Fruit fly (Drosophila melanogaster) whole organism, wandering third instar larva: ENCODE measurements around the gene CG13999.

Source experiments
- Abd-B ChIP-seq: fragments of >200 bp; optimal IDR thresholded peaks from 2 replicates; lab custom pipeline; 2017; ENCODE audit warnings: missing biosample characterization, missing genetic modification characterization
- CG32264 ChIP-seq: fragments of 200-800 bp; sonication (Bioruptor generic); optimal IDR thresholded peaks from 2 replicates; lab custom pipeline; 2016; ENCODE audit warnings: missing biosample characterization, missing genetic modification characterization
- CG9705 ChIP-seq: fragments of 200-800 bp; sonication (Bioruptor generic); optimal IDR thresholded peaks from 2 replicates; lab custom pipeline; 2018; ENCODE audit warnings: missing biosample characterization, mild to moderate bottlenecking, missing genetic modification characterization
- CrebA ChIP-seq: fragments of 200-800 bp; sonication (Bioruptor generic); optimal IDR thresholded peaks from 2 replicates; lab custom pipeline; 2016; ENCODE audit warnings: missing biosample characterization, mild to moderate bottlenecking, missing genetic modification characterization, borderline replicate concordance
- Dfd ChIP-seq: fragments of >200 bp; optimal IDR thresholded peaks from 2 replicates; lab custom pipeline; 2017; ENCODE audit warnings: missing biosample characterization, missing genetic modification characterization
- Dif ChIP-seq: fragments of 200-275, 200-300 bp; sonication (Bioruptor generic); optimal IDR thresholded peaks from 2 replicates; lab custom pipeline; 2018; ENCODE audit warnings: missing biosample characterization, missing genetic modification characterization; ENCODE audit not compliant: partially characterized antibody
- GATAd ChIP-seq: sonication (Bioruptor generic); optimal IDR thresholded peaks from 2 replicates; lab custom pipeline; 2016; ENCODE audit warnings: missing biosample characterization, missing genetic modification characterization
- Hnf4 ChIP-seq: fragments of 200-800 bp; sonication (Bioruptor generic); optimal IDR thresholded peaks from 2 replicates; lab custom pipeline; 2016; ENCODE audit warnings: missing biosample characterization, mild to moderate bottlenecking, missing genetic modification characterization
- Hr83 ChIP-seq: fragments of 200-300 bp; sonication (Bioruptor generic); optimal IDR thresholded peaks from 2 replicates; lab custom pipeline; 2016; ENCODE audit warnings: missing biosample characterization, mild to moderate bottlenecking, missing genetic modification characterization, moderate library complexity; ENCODE audit not compliant: poor library complexity, severe bottlenecking
- Mio ChIP-seq: sonication (Bioruptor generic); optimal IDR thresholded peaks from 2 replicates; lab custom pipeline; 2016; ENCODE audit warnings: missing biosample characterization, missing genetic modification characterization
- Myc ChIP-seq: fragments of >200 bp; optimal IDR thresholded peaks from 2 replicates; lab custom pipeline; 2017
- N ChIP-seq: fragments of >200 bp; optimal IDR thresholded peaks from 2 replicates; lab custom pipeline; 2018; ENCODE audit warnings: missing biosample characterization, missing external identifiers, missing genetic modification characterization
- OdsH ChIP-seq: fragments of 200-800 bp; sonication (Bioruptor generic); optimal IDR thresholded peaks from 2 replicates; lab custom pipeline; 2016; ENCODE audit warnings: missing biosample characterization, mild to moderate bottlenecking, missing genetic modification characterization
- Rel ChIP-seq, 2 experiments: fragments of 200-800 bp; sonication (Bioruptor generic) in 1 of 2; optimal IDR thresholded peaks; 2 replicates in 1 of 2; 3 replicates in 1 of 2; lab custom pipeline; 2016 to 2019; ENCODE audit warnings: mild to moderate bottlenecking in 2 of 2, missing biosample characterization in 2 of 2, missing genetic modification characterization in 2 of 2, moderate library complexity in 1 of 2
- Sp1 ChIP-seq: fragments of 200-800 bp; sonication (Bioruptor generic); optimal IDR thresholded peaks from 3 replicates; lab custom pipeline; 2019; ENCODE audit warnings: missing biosample characterization, mild to moderate bottlenecking, missing genetic modification characterization, moderate library complexity
- br ChIP-seq: fragments of 200-800 bp; sonication (Bioruptor generic); optimal IDR thresholded peaks from 2 replicates; lab custom pipeline; 2016; ENCODE audit warnings: missing biosample characterization, missing genetic modification characterization
- brk ChIP-seq: fragments of 200-800 bp; sonication (Bioruptor generic); optimal IDR thresholded peaks from 2 replicates; lab custom pipeline; 2016; ENCODE audit warnings: missing biosample characterization, mild to moderate bottlenecking, missing genetic modification characterization
- dl ChIP-seq, 2 experiments: fragments of 175-275, 200-275 bp in 1 of 2; fragments of 200-275 bp in 1 of 2; sonication (Bioruptor generic); optimal IDR thresholded peaks; lab custom pipeline; 2018; ENCODE audit warnings: mild to moderate bottlenecking in 2 of 2, missing biosample characterization in 2 of 2, missing genetic modification characterization in 2 of 2, moderate library complexity in 2 of 2; ENCODE audit not compliant: partially characterized antibody in 2 of 2, insufficient read depth in 1 of 2
- dsf ChIP-seq: sonication (Bioruptor generic); optimal IDR thresholded peaks from 2 replicates; lab custom pipeline; 2016; ENCODE audit warnings: missing biosample characterization, missing genetic modification characterization, borderline replicate concordance
- ey ChIP-seq: fragments of 200-800 bp; sonication (Bioruptor generic); optimal IDR thresholded peaks from 2 replicates; lab custom pipeline; 2016; ENCODE audit warnings: missing biosample characterization, missing genetic modification characterization
- h ChIP-seq: fragments of 200-800 bp; sonication (Bioruptor generic); optimal IDR thresholded peaks from 3 replicates; lab custom pipeline; 2016; ENCODE audit warnings: missing biosample characterization, mild to moderate bottlenecking, missing genetic modification characterization
- jim ChIP-seq: fragments of 175-275, 200-325 bp; sonication (Bioruptor generic); optimal IDR thresholded peaks from 2 replicates; lab custom pipeline; 2016; ENCODE audit warnings: missing biosample characterization, mild to moderate bottlenecking, missing genetic modification characterization
- lola ChIP-seq: fragments of >200 bp; optimal IDR thresholded peaks from 2 replicates; lab custom pipeline; 2017; ENCODE audit warnings: missing biosample characterization, missing genetic modification characterization
- psq ChIP-seq: fragments of 200-800 bp; sonication (Bioruptor generic); optimal IDR thresholded peaks from 3 replicates; lab custom pipeline; 2017; ENCODE audit warnings: missing biosample characterization, mild to moderate bottlenecking, missing genetic modification characterization, moderate library complexity
- rgr ChIP-seq: fragments of 200-800 bp; sonication (Bioruptor generic); optimal IDR thresholded peaks from 3 replicates; lab custom pipeline; 2016; ENCODE audit warnings: missing biosample characterization, mild to moderate bottlenecking, missing genetic modification characterization
- sage ChIP-seq: fragments of 200-800 bp; sonication (Bioruptor generic); optimal IDR thresholded peaks from 2 replicates; lab custom pipeline; 2016; ENCODE audit warnings: missing biosample characterization, mild to moderate bottlenecking, missing genetic modification characterization
- sv ChIP-seq: fragments of 200-800 bp; sonication (Bioruptor generic); optimal IDR thresholded peaks from 3 replicates; lab custom pipeline; 2016; ENCODE audit warnings: missing biosample characterization, missing genetic modification characterization
- tai ChIP-seq: sonication (Bioruptor generic); optimal IDR thresholded peaks from 2 replicates; lab custom pipeline; 2016; ENCODE audit warnings: missing biosample characterization, missing genetic modification characterization
- usp ChIP-seq: fragments of >200 bp; optimal IDR thresholded peaks from 2 replicates; lab custom pipeline; 2017; ENCODE audit warnings: missing biosample characterization, missing genetic modification characterization
- woc ChIP-seq: sonication (Bioruptor generic); optimal IDR thresholded peaks from 2 replicates; lab custom pipeline; 2016; ENCODE audit warnings: missing biosample characterization, mild to moderate bottlenecking, missing genetic modification characterization

Gene CG13999

DNA sequence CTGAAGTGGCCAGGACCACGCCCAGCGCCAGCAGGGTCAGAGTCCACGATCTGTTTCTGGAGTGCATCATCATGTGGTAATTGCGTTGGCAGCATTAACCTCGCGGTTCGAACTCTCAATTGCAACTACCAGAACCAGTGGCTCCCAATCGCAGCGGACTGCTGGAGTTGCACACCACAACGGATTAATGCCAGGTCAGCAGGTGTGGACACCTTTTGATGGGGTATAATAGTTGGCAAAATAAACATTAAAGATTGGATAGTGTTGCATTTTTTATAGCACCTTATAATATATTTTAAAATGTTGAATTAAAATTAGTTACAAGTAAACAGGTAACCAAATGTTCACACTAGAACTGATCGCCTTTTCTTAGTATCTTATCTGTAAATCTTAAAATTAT, 7.9 kb upstream of the CG13999 start:
- TF ChIP-seq Rel (GFP tag; optimal IDR thresholded peaks at IDR 0.05; lab: Kevin White, UChicago), result no peak
- no peak for TF ChIP-seq Rel (tag; optimal IDR thresholded peaks at IDR 0.05; lab: Kevin White, UChicago)

DNA sequence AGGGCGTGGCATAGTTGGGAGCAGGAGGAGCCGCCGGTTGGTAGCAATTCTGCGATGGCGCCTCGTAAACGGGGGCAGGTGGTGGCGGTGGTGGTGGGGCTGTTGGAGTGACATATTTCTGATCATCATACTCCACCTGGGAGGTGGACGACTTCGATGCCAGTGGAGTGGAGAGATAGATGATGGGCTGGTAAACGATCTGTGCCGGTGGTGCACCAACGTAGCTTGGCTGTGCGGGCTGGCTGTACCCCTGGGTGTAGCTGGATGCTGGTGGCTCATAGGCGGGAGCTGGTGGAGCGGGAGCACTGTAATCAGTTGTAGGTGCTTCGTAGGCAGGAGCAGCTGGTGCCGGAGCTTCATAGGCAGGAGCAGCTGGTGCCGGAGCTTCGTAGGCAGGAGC, 7.0 kb upstream of the CG13999 start:
- TF ChIP-seq woc (GFP tag; lab: Kevin White, UChicago) (no peak), dsf (GFP tag; lab: Kevin White, UChicago) (no peak), Mio (GFP tag; lab: Kevin White, UChicago) (no peak), sv (GFP tag; lab: Kevin White, UChicago) (no peak), h (GFP tag; lab: Kevin White, UChicago) (no peak), CG32264 (GFP tag; lab: Kevin White, UChicago) (no peak), OdsH (no peak), Rel (GFP tag; optimal IDR thresholded peaks at IDR 0.05; lab: Kevin White, UChicago) (no peak), Rel (tag; optimal IDR thresholded peaks at IDR 0.05; lab: Kevin White, UChicago) (no peak), CG9705 (GFP tag; lab: Kevin White, UChicago) (no peak), Hr83 (GFP tag; lab: Kevin White, UChicago) (no peak), Dfd (no peak), brk (GFP tag; lab: Kevin White, UChicago) (no peak), lola (no peak), tai (GFP tag; lab: Kevin White, UChicago) (no peak), Hnf4 (GFP tag; lab: Kevin White, UChicago) (no peak), rgr (no peak), ey (GFP tag; lab: Kevin White, UChicago) (no peak), jim (no peak)

DNA sequence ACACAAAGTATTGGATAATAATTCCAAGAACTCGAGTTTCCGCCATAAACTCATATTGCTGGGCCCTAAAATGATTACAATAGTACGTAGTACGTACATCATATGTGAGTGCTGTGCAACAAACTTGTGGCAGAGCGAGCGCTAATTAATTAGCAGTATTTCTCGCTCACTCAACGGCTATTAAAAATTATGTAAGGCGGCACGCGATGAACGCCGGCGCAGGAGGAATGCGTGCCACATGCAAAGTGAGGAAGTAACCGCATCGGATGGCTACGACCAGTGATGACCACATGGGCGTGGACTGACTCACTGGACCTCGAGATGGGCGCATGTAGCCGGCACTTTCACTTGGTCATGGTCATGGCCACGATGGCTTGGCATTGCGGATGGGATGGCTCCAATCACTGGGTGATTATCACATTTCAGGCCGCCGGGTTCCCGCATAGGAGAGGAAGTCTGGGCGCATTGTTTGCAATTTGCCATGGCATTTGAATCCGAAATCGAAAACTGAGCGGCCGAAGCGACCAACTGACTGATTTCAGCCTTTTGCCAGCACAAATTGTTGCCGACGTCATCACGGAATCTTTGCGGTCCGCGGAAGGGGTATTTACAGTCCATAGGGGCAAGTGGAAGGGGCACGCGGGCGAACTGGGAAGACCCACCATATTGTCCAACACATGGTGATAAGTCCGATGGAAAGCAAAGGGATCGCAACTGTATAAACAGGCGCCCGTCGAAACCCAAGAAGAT, 5.1 kb upstream of the CG13999 start:
- no peak for TF ChIP-seq rgr
- TF ChIP-seq psq, result no peak
- TF ChIP-seq ey (GFP tag; lab: Kevin White, UChicago), result no peak
- no peak for TF ChIP-seq Mio (GFP tag; lab: Kevin White, UChicago)
- no peak for TF ChIP-seq usp (GFP tag; lab: Kevin White, UChicago)
- TF ChIP-seq N (GFP tag; lab: Kevin White, UChicago), result no peak
- no peak for TF ChIP-seq Sp1 (GFP tag; lab: Kevin White, UChicago)
- TF ChIP-seq Myc, result no peak
- TF ChIP-seq Hnf4 (GFP tag; lab: Kevin White, UChicago), result no peak
- no peak for TF ChIP-seq OdsH
- no peak for TF ChIP-seq jim
- TF ChIP-seq Dif (GFP tag; lab: Kevin White, UChicago), result no peak
- TF ChIP-seq Abd-B (GFP tag; lab: Kevin White, UChicago), result no peak
- no peak for TF ChIP-seq CrebA (GFP tag; lab: Kevin White, UChicago)
- no peak for TF ChIP-seq sv (GFP tag; lab: Kevin White, UChicago)
- TF ChIP-seq sage, result no peak
- no peak for TF ChIP-seq Dfd
- TF ChIP-seq br, result no peak
- TF ChIP-seq Rel (GFP tag; optimal IDR thresholded peaks at IDR 0.05; lab: Kevin White, UChicago), result no peak
- TF ChIP-seq Rel (tag; optimal IDR thresholded peaks at IDR 0.05; lab: Kevin White, UChicago), result no peak
- TF ChIP-seq dl (GFP tag; optimal IDR thresholded peaks at IDR 0.05; lab: Kevin White, UChicago; ENCODE audit: insufficient read depth in 1 of 2, partially characterized antibody in 2 of 2), result no peak

DNA sequence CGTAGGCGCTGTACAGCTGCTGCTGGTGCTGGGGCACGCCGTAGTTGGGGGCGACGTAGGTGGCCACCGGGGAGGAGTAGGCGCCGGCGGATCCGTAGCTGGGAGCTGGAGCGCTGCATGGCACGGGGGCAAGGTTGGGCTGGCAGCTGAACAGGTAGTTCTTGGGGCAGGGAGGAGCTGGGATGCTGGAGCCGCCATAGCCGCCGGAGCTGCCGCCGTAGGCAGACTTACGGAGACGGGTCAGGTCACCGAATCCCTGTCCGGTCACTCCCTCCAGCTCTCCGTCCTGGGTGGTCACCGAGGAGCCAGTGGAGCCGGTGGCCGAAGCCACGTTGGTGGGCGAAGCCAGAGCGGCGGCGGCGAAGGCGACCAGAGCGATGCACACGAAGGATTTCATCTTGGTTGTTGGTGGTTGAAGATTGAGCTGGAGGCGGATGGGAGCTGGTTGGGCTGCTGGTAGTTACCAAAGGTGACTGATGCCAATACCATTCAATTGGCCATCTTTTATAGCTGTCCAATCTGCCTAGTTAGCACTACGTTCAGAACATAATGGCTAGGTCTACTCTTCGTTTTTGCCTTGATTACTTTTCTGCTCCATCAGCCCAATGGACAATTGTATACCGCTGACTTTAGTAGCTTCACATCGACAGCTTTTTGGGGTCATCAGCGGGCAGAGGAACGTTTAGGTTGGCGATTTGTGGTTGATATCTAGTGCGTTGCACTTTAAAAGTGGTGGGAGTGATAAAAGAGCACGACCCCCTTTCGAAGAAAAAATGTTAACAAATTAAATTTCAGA, 3.8 kb upstream of the CG13999 start, which contains the start of gene Vm26Aa:
Gene Vm26Aa, minus strand, starts transcription at position 478 of the 796 bp plus-strand sequence.
- no peak for TF ChIP-seq GATAd (GFP tag; lab: Kevin White, UChicago)
- no peak for TF ChIP-seq usp (GFP tag; lab: Kevin White, UChicago)
- no peak for TF ChIP-seq N (GFP tag; lab: Kevin White, UChicago)
- TF ChIP-seq dsf (GFP tag; lab: Kevin White, UChicago), result no peak
- no peak for TF ChIP-seq dl (GFP tag; optimal IDR thresholded peaks at IDR 0.05; lab: Kevin White, UChicago; ENCODE audit: insufficient read depth in 1 of 2, partially characterized antibody in 2 of 2)
- TF ChIP-seq br, result no peak
- no peak for TF ChIP-seq tai (GFP tag; lab: Kevin White, UChicago)
- no peak for TF ChIP-seq Myc
- TF ChIP-seq Rel (GFP tag; optimal IDR thresholded peaks at IDR 0.05; lab: Kevin White, UChicago), result no peak
- TF ChIP-seq Rel (tag; optimal IDR thresholded peaks at IDR 0.05; lab: Kevin White, UChicago), result no peak
